Worm (Caenorhabditis elegans): ENCODE data around the gene nhr-119.
A peak's percentile ranks its signal among the peaks of the same experiment; 100 is the strongest.
"Not testable (repeated sequence)": the region's sequence is repeated elsewhere in the genome, so short reads cannot be mapped to it uniquely, and the experiment has no call there.

The nhr-119 gene

ce11 chrII:2841529-2841928 lies 41.1 kb upstream of the nhr-119 start, which contains the start of gene Y110A2AL.6:
TSS of gene Y110A2AL.6 (minus strand) at chrII:2841629.
- TF ChIP-seq nhr-6 (tag; optimal IDR thresholded peaks at IDR 0.05): no peak
- TF ChIP-seq daf-16 (GFP tag; optimal IDR thresholded peaks at IDR 0.05): no peak
- no peak for TF ChIP-seq daf-16 (tag; optimal IDR thresholded peaks at IDR 0.05)
- no peak for TF ChIP-seq mep-1 (tag; optimal IDR thresholded peaks at IDR 0.05)
- TF ChIP-seq php-3 (GFP tag; IDR thresholded peaks at IDR 0.05): no peak
- TF ChIP-seq zag-1 (tag; optimal IDR thresholded peaks at IDR 0.05): no peak
- no peak for TF ChIP-seq F10B5.3 (tag; optimal IDR thresholded peaks at IDR 0.05)
- TF ChIP-seq ceh-28 (tag; optimal IDR thresholded peaks at IDR 0.05): no peak
- TF ChIP-seq egl-27 (tag; optimal IDR thresholded peaks at IDR 0.05): no peak
- TF ChIP-seq F49E8.2 (tag; optimal IDR thresholded peaks at IDR 0.05; ENCODE audit: borderline replicate concordance): no peak
- TF ChIP-seq mdl-1 (tag; optimal IDR thresholded peaks at IDR 0.05): no peak
- no peak for TF ChIP-seq lsy-2 (tag; optimal IDR thresholded peaks at IDR 0.05)
- TF ChIP-seq lin-29 (GFP tag; IDR thresholded peaks at IDR 0.05): no peak
- no peak for TF ChIP-seq spr-1 (tag; optimal IDR thresholded peaks at IDR 0.05)
- TF ChIP-seq dmd-6 (GFP tag; IDR thresholded peaks at IDR 0.05): no peak
- TF ChIP-seq ceh-44 (GFP tag; IDR thresholded peaks at IDR 0.05): no peak
- no peak for TF ChIP-seq lin-39 (tag; optimal IDR thresholded peaks at IDR 0.05)
- TF ChIP-seq Y48G9A.11 (GFP tag; IDR thresholded peaks at IDR 0.05): no peak
- no peak for TF ChIP-seq nhr-11 (tag; optimal IDR thresholded peaks at IDR 0.05)
- TF ChIP-seq Y75B8A.6 (GFP tag; IDR thresholded peaks at IDR 0.05): no peak
- TF ChIP-seq lin-1 (GFP tag; IDR thresholded peaks at IDR 0.05): no peak

ce11 chrII:2839004-2839403 lies 38.6 kb upstream of the nhr-119 start, which contains the start of gene Y110A2AL.4:
TSS of gene Y110A2AL.4 (plus strand) at chrII:2839304.
- TF ChIP-seq hmg-1.1 (GFP tag; IDR thresholded peaks at IDR 0.05); nhr-77 (tag; optimal IDR thresholded peaks at IDR 0.05); dpl-1 (GFP tag; optimal IDR thresholded peaks at IDR 0.05): not testable (repeated sequence)

- TF ChIP-seq rbr-2 (tag; optimal IDR thresholded peaks at IDR 0.05): no peak
- no peak for TF ChIP-seq lin-15B (tag; optimal IDR thresholded peaks at IDR 0.05)
- TF ChIP-seq madf-5 (GFP tag; IDR thresholded peaks at IDR 0.05): no peak
- no peak for TF ChIP-seq nhr-237 (tag; optimal IDR thresholded peaks at IDR 0.05)
- TF ChIP-seq Y48G9A.11 (GFP tag; IDR thresholded peaks at IDR 0.05): no peak
- no peak for TF ChIP-seq cey-2 (tag; optimal IDR thresholded peaks at IDR 0.05; ENCODE audit: borderline replicate concordance, insufficient read depth)
- no peak for TF ChIP-seq hlh-11 (tag; optimal IDR thresholded peaks at IDR 0.05)
- no peak for TF ChIP-seq ama-1 (optimal IDR thresholded peaks at IDR 0.05)
- no peak for TF ChIP-seq F49E8.2 (tag; optimal IDR thresholded peaks at IDR 0.05; ENCODE audit: borderline replicate concordance)
Measured at ce11 chrII:2836853-2837252, 36.5 kb upstream of the nhr-119 start, which contains the start of gene K12H6.7. TSS of gene K12H6.7 (minus strand) at chrII:2836953.

- TF ChIP-seq lin-1 (GFP tag; IDR thresholded peaks at IDR 0.05) (peak; percentile 61; the same call in 1 of the 2 replicates), zip-2 (tag; optimal IDR thresholded peaks at IDR 0.05) (no peak), nhr-11 (tag; optimal IDR thresholded peaks at IDR 0.05) (peak; percentile 44), dve-1 (tag; optimal IDR thresholded peaks at IDR 0.05; ENCODE audit: insufficient read depth) (no peak), pqm-1 (tag; optimal IDR thresholded peaks at IDR 0.05) (peak; percentile 7), Y5F2A.4 (GFP tag; optimal IDR thresholded peaks at IDR 0.05) (no peak), ces-1 (GFP tag; optimal IDR thresholded peaks at IDR 0.05) (no peak), F44E2.7 (GFP tag; IDR thresholded peaks at IDR 0.05) (no peak), hlh-11 (tag; optimal IDR thresholded peaks at IDR 0.05) (peak; percentile 81), nhr-28 (tag; optimal IDR thresholded peaks at IDR 0.05) (peak; percentile 76), hlh-30 (tag; optimal IDR thresholded peaks at IDR 0.05; ENCODE audit: insufficient read depth) (no peak), dmd-6 (GFP tag; IDR thresholded peaks at IDR 0.05) (peak; percentile 44), mes-2 (tag; optimal IDR thresholded peaks at IDR 0.05; ENCODE audit: poor library complexity, severe bottlenecking) (peak; percentile 38), daf-16 (GFP tag; optimal IDR thresholded peaks at IDR 0.05) (no peak), daf-16 (tag; optimal IDR thresholded peaks at IDR 0.05) (peak; percentile 99)
Measured at ce11 chrII:2834105-2834504, 33.7 kb upstream of the nhr-119 start.

Measured in whole organism, L4 larva.